Worm (Caenorhabditis elegans) whole organism, midembryonic: ENCODE measurements around the gene ZC404.16.

Experiments used
- T22C8.4 ChIP-seq: fragments of 200-800 bp; sonication (Bioruptor generic); IDR thresholded peaks from 2 replicates; pipeline ENCODE4 v1.3.6; 2022; ENCODE audit warnings: missing genetic modification characterization, missing compliant biosample characterization
- cog-1 ChIP-seq: sonication (generic microtip); optimal IDR thresholded peaks from 2 replicates; lab custom pipeline; 2016; ENCODE audit warnings: missing genetic modification characterization, missing compliant biosample characterization
- flt-1 ChIP-seq: fragments of 200-800 bp; sonication (Bioruptor generic); IDR thresholded peaks from 2 replicates; pipeline ENCODE4 v1.3.6; 2022; ENCODE audit warnings: missing genetic modification characterization, missing compliant biosample characterization
- klf-2 ChIP-seq: fragments of 200-800 bp; sonication (Bioruptor generic); conservative IDR thresholded peaks from 2 replicates; pipeline ENCODE4 v1.3.6; 2022; ENCODE audit warnings: missing genetic modification reagents, missing genetic modification characterization, missing compliant biosample characterization
- med-1 ChIP-seq: sonication (generic microtip); optimal IDR thresholded peaks from 2 replicates; lab custom pipeline; 2017; ENCODE audit warnings: missing genetic modification characterization, mild to moderate bottlenecking, missing compliant biosample characterization, antibody characterized with exemption, missing genetic modification reagents; ENCODE audit not compliant: insufficient read depth
- ref-1 ChIP-seq: fragments of 200-800 bp; sonication (Bioruptor generic); conservative IDR thresholded peaks from 2 replicates; pipeline ENCODE4 v1.3.6; 2022; ENCODE audit warnings: missing genetic modification reagents, missing genetic modification characterization, missing compliant biosample characterization
- tab-1 ChIP-seq: fragments of 200-800 bp; sonication (Bioruptor generic); IDR thresholded peaks from 2 replicates; pipeline ENCODE4 v1.3.6; 2022; ENCODE audit warnings: missing genetic modification characterization, missing compliant biosample characterization
- ztf-23 ChIP-seq: fragments of 200-800 bp; sonication (Bioruptor generic); IDR thresholded peaks from 2 replicates; pipeline ENCODE4 v1.3.6; 2022; ENCODE audit warnings: missing genetic modification reagents, missing genetic modification characterization, missing compliant biosample characterization
- ztf-29 ChIP-seq: fragments of 200-800 bp; sonication (Bioruptor generic); IDR thresholded peaks from 2 replicates; pipeline ENCODE4 v1.3.6; 2022; ENCODE audit warnings: missing genetic modification reagents, missing genetic modification characterization, missing compliant biosample characterization

The ZC404.16 gene

ce11 chrV:6731594-6731993, 42.0 kb downstream of the ZC404.16 start, which contains the start of gene grl-9:
Gene grl-9, minus strand, starts transcription at chrV:6731694.
- no peak for TF ChIP-seq ztf-23 (GFP tag; lab: Robert Waterston, UW)
- TF ChIP-seq T22C8.4 (GFP tag; lab: Robert Waterston, UW) = no peak
- no peak for TF ChIP-seq flt-1 (GFP tag; lab: Robert Waterston, UW)
- no peak for TF ChIP-seq cog-1
- TF ChIP-seq ztf-29 (GFP tag; lab: Robert Waterston, UW) = no peak
- no peak for TF ChIP-seq med-1 (GFP tag; lab: Kevin White, UChicago)

- TF ChIP-seq klf-2 = no peak
- no peak for TF ChIP-seq flt-1 (GFP tag; lab: Robert Waterston, UW)
- no peak for TF ChIP-seq ref-1 (GFP tag; lab: Robert Waterston, UW)
- TF ChIP-seq ztf-23 (GFP tag; lab: Robert Waterston, UW) = no peak
- TF ChIP-seq T22C8.4 (GFP tag; lab: Robert Waterston, UW) = no peak
- TF ChIP-seq med-1 (GFP tag; lab: Kevin White, UChicago) = no peak
Measured at ce11 chrV:6727222-6727621, 46.4 kb downstream of the ZC404.16 start, which contains the start of gene ZC487.1. Gene ZC487.1, plus strand, starts transcription at chrV:6727522.

ce11 chrV:6726279-6726678, 47.4 kb downstream of the ZC404.16 start:
- no peak for TF ChIP-seq klf-2
- no peak for TF ChIP-seq flt-1 (GFP tag; lab: Robert Waterston, UW)
- TF ChIP-seq cog-1 = no peak
- TF ChIP-seq ref-1 (GFP tag; lab: Robert Waterston, UW) = no peak
- TF ChIP-seq med-1 (GFP tag; lab: Kevin White, UChicago) = no peak
- TF ChIP-seq T22C8.4 (GFP tag; lab: Robert Waterston, UW) = no peak
- no peak for TF ChIP-seq ztf-29 (GFP tag; lab: Robert Waterston, UW)
- TF ChIP-seq tab-1 (GFP tag; lab: Robert Waterston, UW) = no peak
- TF ChIP-seq ztf-23 (GFP tag; lab: Robert Waterston, UW) = no peak

- no peak for TF ChIP-seq ref-1 (GFP tag; lab: Robert Waterston, UW)
- TF ChIP-seq tab-1 (GFP tag; lab: Robert Waterston, UW) = no peak
- TF ChIP-seq flt-1 (GFP tag; lab: Robert Waterston, UW) = no peak
- TF ChIP-seq ztf-23 (GFP tag; lab: Robert Waterston, UW) = no peak
- no peak for TF ChIP-seq med-1 (GFP tag; lab: Kevin White, UChicago)
- TF ChIP-seq klf-2 = no peak
- no peak for TF ChIP-seq cog-1
- TF ChIP-seq ztf-29 (GFP tag; lab: Robert Waterston, UW) = no peak
- TF ChIP-seq T22C8.4 (GFP tag; lab: Robert Waterston, UW) = no peak
Measured at ce11 chrV:6722378-6722777, 51.3 kb downstream of the ZC404.16 start, which contains the start of gene ZC487.2. Gene ZC487.2, minus strand, starts transcription at chrV:6722478.
